Worm (Caenorhabditis elegans): ENCODE results near the gene C08D8.1.

DNA sequence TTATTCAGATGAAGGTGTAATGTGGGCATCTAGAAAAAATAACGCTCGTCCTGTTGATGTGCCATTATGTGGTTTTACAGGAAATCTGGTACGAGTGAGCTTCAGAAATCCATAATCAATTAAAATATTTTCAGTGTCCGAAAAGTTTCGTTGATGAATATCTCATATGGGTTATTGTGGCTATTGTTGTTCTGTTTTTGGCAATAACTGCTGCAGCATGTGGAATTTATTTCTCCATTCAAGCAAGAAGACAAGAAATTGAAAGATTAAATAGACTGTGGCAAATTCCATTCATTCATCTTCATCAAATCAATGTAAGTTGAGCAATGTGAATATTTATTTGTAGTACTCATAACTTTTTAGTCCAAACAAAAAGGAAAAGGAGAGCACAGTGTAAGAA lies 43.7 kb downstream of the C08D8.1 start:
- no peak for TF ChIP-seq eyg-1 (tag; optimal IDR thresholded peaks at IDR 0.05)
- no peak for TF ChIP-seq ceh-19 (GFP tag; optimal IDR thresholded peaks at IDR 0.05)
- no peak for TF ChIP-seq ceh-34 (tag; optimal IDR thresholded peaks at IDR 0.05)
- no peak for TF ChIP-seq elt-2 (tag; optimal IDR thresholded peaks at IDR 0.05)
- no peak for TF ChIP-seq nhr-11 (tag; optimal IDR thresholded peaks at IDR 0.05)

All from whole organism, late embryonic.